Worm (Caenorhabditis elegans) whole organism, midembryonic: ENCODE measurements around the gene R02F2.8.

Source experiments
- T22C8.4 ChIP-seq: fragments of 200-800 bp; sonication (Bioruptor generic); IDR thresholded peaks from 2 replicates; pipeline ENCODE4 v1.3.6; 2022; ENCODE audit warnings: missing genetic modification characterization, missing compliant biosample characterization
- flt-1 ChIP-seq: fragments of 200-800 bp; sonication (Bioruptor generic); IDR thresholded peaks from 2 replicates; pipeline ENCODE4 v1.3.6; 2022; ENCODE audit warnings: missing genetic modification characterization, missing compliant biosample characterization
- klf-2 ChIP-seq: fragments of 200-800 bp; sonication (Bioruptor generic); conservative IDR thresholded peaks from 2 replicates; pipeline ENCODE4 v1.3.6; 2022; ENCODE audit warnings: missing genetic modification reagents, missing genetic modification characterization, missing compliant biosample characterization
- tab-1 ChIP-seq: fragments of 200-800 bp; sonication (Bioruptor generic); IDR thresholded peaks from 2 replicates; pipeline ENCODE4 v1.3.6; 2022; ENCODE audit warnings: missing genetic modification characterization, missing compliant biosample characterization

ce11 chrIII:5541777-5542176 lies 46.7 kb upstream of the R02F2.8 start:
- TF ChIP-seq flt-1 = no peak
- no peak for TF ChIP-seq klf-2 (GFP tag; lab: Robert Waterston, UW)
- no peak for TF ChIP-seq tab-1 (GFP tag; lab: Robert Waterston, UW)
- TF ChIP-seq T22C8.4 (GFP tag; lab: Robert Waterston, UW) = no peak
